Fruit fly (Drosophila melanogaster) whole organism, pupa: ENCODE results near the gene TrpRS-m.
A peak's percentile ranks its signal among the peaks of the same experiment; 100 is the strongest.
"Not testable (repeated sequence)": the region's sequence is repeated elsewhere in the genome, so short reads cannot be mapped to it uniquely, and the experiment has no call there.

Source experiments
- CG10348 ChIP-seq: fragments of 200-800 bp; sonication (Bioruptor generic); IDR thresholded peaks from 2 replicates; pipeline ENCODE4 v1.3.6; 2022; ENCODE audit warnings: missing biosample characterization, missing genetic modification characterization
- CG12605 ChIP-seq: fragments of 200-800 bp; sonication (Bioruptor generic); IDR thresholded peaks from 2 replicates; pipeline ENCODE4 v1.3.6; 2022; ENCODE audit warnings: missing biosample characterization, missing genetic modification characterization
- CG13204 ChIP-seq: fragments of 200-800 bp; sonication (Bioruptor generic); optimal IDR thresholded peaks from 2 replicates; lab custom pipeline; 2018; ENCODE audit warnings: missing biosample characterization, mild to moderate bottlenecking, missing genetic modification characterization, moderate library complexity
- CG14655 ChIP-seq: fragments of 200-800 bp; sonication (Bioruptor generic); optimal IDR thresholded peaks from 3 replicates; lab custom pipeline; 2017; ENCODE audit warnings: mild to moderate bottlenecking, missing biosample characterization, missing genetic modification reagents, missing genetic modification characterization
- CG15710 ChIP-seq: fragments of 200-800 bp; sonication (Bioruptor generic); optimal IDR thresholded peaks from 2 replicates; lab custom pipeline; 2018; ENCODE audit warnings: missing biosample characterization, mild to moderate bottlenecking, missing genetic modification characterization, moderate library complexity
- CG17806 ChIP-seq: fragments of 200-800 bp; sonication (Bioruptor generic); optimal IDR thresholded peaks from 2 replicates; lab custom pipeline; 2018; ENCODE audit warnings: missing biosample characterization, mild to moderate bottlenecking, missing genetic modification characterization, moderate library complexity
- CG32121 ChIP-seq: fragments of 200-800 bp; sonication (Bioruptor generic); IDR thresholded peaks from 2 replicates; pipeline ENCODE4 v1.3.6; 2022; ENCODE audit warnings: missing biosample characterization, missing genetic modification characterization
- CG34367 ChIP-seq: fragments of 200-800 bp; sonication (Bioruptor generic); optimal IDR thresholded peaks from 2 replicates; lab custom pipeline; 2018; ENCODE audit warnings: missing biosample characterization, mild to moderate bottlenecking, missing genetic modification characterization
- CG4496 ChIP-seq: fragments of 200-800 bp; sonication (Bioruptor generic); IDR thresholded peaks from 3 replicates; pipeline ENCODE4 v1.3.6; 2022; ENCODE audit warnings: missing biosample characterization, missing genetic modification characterization
- CG8301 ChIP-seq: fragments of 200-800 bp; sonication (Bioruptor generic); optimal IDR thresholded peaks from 2 replicates; lab custom pipeline; 2018; ENCODE audit warnings: missing biosample characterization, mild to moderate bottlenecking, missing genetic modification characterization
- CG9948 ChIP-seq: fragments of 200-800 bp; sonication (Bioruptor generic); optimal IDR thresholded peaks from 2 replicates; lab custom pipeline; 2018; ENCODE audit warnings: missing biosample characterization, mild to moderate bottlenecking, missing genetic modification characterization, moderate library complexity
- D1 ChIP-seq: fragments of 200-800 bp; sonication (Bioruptor generic); optimal IDR thresholded peaks from 2 replicates; lab custom pipeline; 2018; ENCODE audit warnings: missing biosample characterization, mild to moderate bottlenecking, missing genetic modification characterization, moderate library complexity
- EcR ChIP-seq: fragments of 200-800 bp; sonication (Bioruptor generic); optimal IDR thresholded peaks from 3 replicates; lab custom pipeline; 2019; ENCODE audit warnings: missing biosample characterization, missing genetic modification characterization, mild to moderate bottlenecking, moderate library complexity, missing genetic modification reagents
- Ets98B ChIP-seq: fragments of 200-800 bp; sonication (Bioruptor generic); IDR thresholded peaks from 2 replicates; pipeline ENCODE4 v1.3.6; 2022; ENCODE audit warnings: missing biosample characterization, missing genetic modification characterization
- Pif1A ChIP-seq: fragments of 200-800 bp; sonication (Bioruptor generic); optimal IDR thresholded peaks from 3 replicates; lab custom pipeline; 2016; ENCODE audit warnings: missing biosample characterization, missing genetic modification characterization
- Pif1B ChIP-seq: fragments of 200-800 bp; sonication (Bioruptor generic); optimal IDR thresholded peaks from 3 replicates; lab custom pipeline; 2016; ENCODE audit warnings: missing biosample characterization, missing genetic modification characterization
- Snoo ChIP-seq: fragments of 200-800 bp; sonication (Bioruptor generic); optimal IDR thresholded peaks from 3 replicates; lab custom pipeline; 2017; ENCODE audit warnings: missing biosample characterization, mild to moderate bottlenecking, missing genetic modification characterization, inconsistent platforms
- fd96Ca ChIP-seq: fragments of 200-800 bp; sonication (Bioruptor generic); IDR thresholded peaks from 3 replicates; pipeline ENCODE4 v1.3.6; 2022; ENCODE audit warnings: missing biosample characterization, missing genetic modification characterization
- gl ChIP-seq: fragments of 200-800 bp; sonication (Bioruptor generic); optimal IDR thresholded peaks from 2 replicates; lab custom pipeline; 2018; ENCODE audit warnings: missing biosample characterization, mild to moderate bottlenecking, missing genetic modification characterization
- rn ChIP-seq: fragments of 200-800 bp; sonication (Bioruptor generic); IDR thresholded peaks from 2 replicates; pipeline ENCODE4 v1.3.6; 2022; ENCODE audit warnings: missing biosample characterization, missing genetic modification characterization

Gene TrpRS-m

dm6 chr3L:17858174-17858573 lies 8.6 kb downstream of the TrpRS-m start, which contains the start of gene CG34002:
CG34002 (plus strand) TSS chr3L:17858474.
- not testable (repeated sequence) for TF ChIP-seq CG17806 (tag; lab: Kevin White, UChicago); Ets98B (GFP tag; lab: Robert Waterston, UW); Pif1B

dm6 chr3L:17878781-17879360 lies 29.3 kb downstream of the TrpRS-m start, which contains the start of gene CG7408:
CG7408 (plus strand) TSS chr3L:17879096.
- peak; percentile 55 for TF ChIP-seq D1 (tag; lab: Kevin White, UChicago)
- TF ChIP-seq CG14655 (GFP tag; lab: Kevin White, UChicago) = no peak
- TF ChIP-seq, all 21 proteins: peak for 1

- TF ChIP-seq CG8301 (tag; lab: Kevin White, UChicago) (no peak), D1 (tag; lab: Kevin White, UChicago) (no peak), CG9948 (tag; lab: Kevin White, UChicago) (no peak), CG12605 (no peak), CG34367 (tag; lab: Kevin White, UChicago) (no peak), CG15710 (tag; lab: Kevin White, UChicago) (no peak), CG17806 (tag; lab: Kevin White, UChicago) (no peak), gl (tag; lab: Kevin White, UChicago) (no peak)
Observed at dm6 chr3L:17884276-17884675, 34.7 kb downstream of the TrpRS-m start, which contains the start of gene CG5506. CG5506 (minus strand) TSS chr3L:17884376.

- TF ChIP-seq CG12605 (no peak), CG4496 (GFP tag; lab: Robert Waterston, UW) (no peak), CG14655 (GFP tag; lab: Kevin White, UChicago) (no peak), D1 (tag; lab: Kevin White, UChicago) (no peak), Pif1A (no peak)
- TF ChIP-seq, all 21 proteins: peak for 0
Observed at dm6 chr3L:17886545-17886944, 37.0 kb downstream of the TrpRS-m start, which contains the start of gene CG16775. CG16775 (minus strand) TSS chr3L:17886645.

dm6 chr3L:17887393-17887792 lies 37.9 kb downstream of the TrpRS-m start, which contains the start of gene CG7402:
CG7402 (plus strand) TSS chr3L:17887705.
- peak; percentile 53; the same call in 1 of the 3 replicates for TF ChIP-seq CG4496 (GFP tag; lab: Robert Waterston, UW)
- TF ChIP-seq CG13204 (GFP tag; lab: Kevin White, UChicago) = no peak
- no peak for TF ChIP-seq rn (GFP tag; lab: Robert Waterston, UW)
- peak; percentile 62 for TF ChIP-seq EcR (GFP tag; lab: Kevin White, UChicago)
- TF ChIP-seq Snoo = no peak
- no peak for TF ChIP-seq CG34367 (tag; lab: Kevin White, UChicago)

- TF ChIP-seq CG34367 (tag; lab: Kevin White, UChicago) = no peak
- TF ChIP-seq CG4496 (GFP tag; lab: Robert Waterston, UW) = no peak
- TF ChIP-seq Pif1A = no peak
- TF ChIP-seq CG9948 (tag; lab: Kevin White, UChicago) = no peak
Observed at dm6 chr3L:17893660-17894059, 44.1 kb downstream of the TrpRS-m start.

- no peak for TF ChIP-seq CG10348 (GFP tag; lab: Robert Waterston, UW)
- no peak for TF ChIP-seq CG32121 (GFP tag; lab: Robert Waterston, UW)
- no peak for TF ChIP-seq Pif1A
- no peak for TF ChIP-seq Ets98B (GFP tag; lab: Robert Waterston, UW)
- no peak; the same call in 2 of the 3 replicates for TF ChIP-seq fd96Ca
- TF ChIP-seq CG14655 (GFP tag; lab: Kevin White, UChicago) = no peak
- TF ChIP-seq CG34367 (tag; lab: Kevin White, UChicago) = no peak
- no peak for TF ChIP-seq CG8301 (tag; lab: Kevin White, UChicago)
- TF ChIP-seq CG17806 (tag; lab: Kevin White, UChicago) = no peak
- TF ChIP-seq D1 (tag; lab: Kevin White, UChicago) = no peak
- peak; percentile 15 for TF ChIP-seq EcR (GFP tag; lab: Kevin White, UChicago)
- no peak for TF ChIP-seq Snoo
- TF ChIP-seq CG4496 (GFP tag; lab: Robert Waterston, UW) = 0 out of 3 replicates have a peak, but pooled peaks have one; percentile 35
Observed at dm6 chr3L:17895815-17896275, 46.3 kb downstream of the TrpRS-m start, which contains the start of gene Tsp74F. Tsp74F (minus strand) TSS chr3L:17895862.

dm6 chr3L:17898606-17899005 lies 49.1 kb downstream of the TrpRS-m start:
- TF ChIP-seq CG4496 (GFP tag; lab: Robert Waterston, UW) (0 out of 3 replicates have a peak, but pooled peaks have one; percentile 30), CG14655 (GFP tag; lab: Kevin White, UChicago) (no peak), D1 (tag; lab: Kevin White, UChicago) (peak; percentile 4)
- TF ChIP-seq, all 21 proteins: peak for 2
